Worm (Caenorhabditis elegans) whole organism, L1 larva: ENCODE data around the gene R05G6.9.
A peak's percentile ranks its signal among the peaks of the same experiment; 100 is the strongest.

Source experiments
- C16A3.4 ChIP-seq: fragments of 150-350 bp; optimal IDR thresholded peaks from 2 replicates; lab custom pipeline; 2014; ENCODE audit warnings: missing biosample characterization, missing genetic modification characterization
- F16B12.6 ChIP-seq: fragments of 150-350 bp; optimal IDR thresholded peaks from 2 replicates; lab custom pipeline; 2014; ENCODE audit warnings: missing biosample characterization, missing genetic modification characterization
- Y116A8C.19 ChIP-seq: sonication (generic microtip); optimal IDR thresholded peaks from 2 replicates; lab custom pipeline; 2016; ENCODE audit warnings: missing compliant biosample characterization, missing genetic modification characterization, borderline replicate concordance
- ceh-82 ChIP-seq, 3 experiments: fragments of 150-350 bp in 1 of 3; sonication (generic microtip) in 2 of 3; optimal IDR thresholded peaks; 2 replicates each; lab custom pipeline; 2014 to 2017; ENCODE audit warnings: missing biosample characterization in 3 of 3, missing genetic modification characterization in 3 of 3
- ceh-90 ChIP-seq: sonication (generic microtip); optimal IDR thresholded peaks from 2 replicates; lab custom pipeline; 2016; ENCODE audit warnings: missing genetic modification characterization, missing compliant biosample characterization
- ces-1 ChIP-seq: fragments of 150-350 bp; optimal IDR thresholded peaks from 2 replicates; lab custom pipeline; 2014; ENCODE audit warnings: missing biosample characterization, missing genetic modification reagents, missing genetic modification characterization
- dpl-1 ChIP-seq, 3 experiments: fragments of 150-350 bp in 2 of 3; sonication (generic microtip) in 1 of 3; optimal IDR thresholded peaks; 2 replicates each; lab custom pipeline; 2014 to 2017; ENCODE audit warnings: missing biosample characterization in 3 of 3, missing genetic modification characterization in 3 of 3, missing genetic modification reagents in 3 of 3
- dsc-1 ChIP-seq: sonication (generic microtip); optimal IDR thresholded peaks from 2 replicates; lab custom pipeline; 2016; ENCODE audit warnings: mild to moderate bottlenecking, missing genetic modification characterization, missing compliant biosample characterization
- efl-3 ChIP-seq: fragments of 200-800 bp; sonication (Bioruptor generic); optimal IDR thresholded peaks from 2 replicates; lab custom pipeline; 2018; ENCODE audit warnings: mild to moderate bottlenecking, missing genetic modification characterization, missing compliant biosample characterization
- egl-13 ChIP-seq: sonication (generic microtip); optimal IDR thresholded peaks from 2 replicates; lab custom pipeline; 2016; ENCODE audit warnings: missing genotype, missing genetic modification reagents, missing genetic modification characterization, missing compliant biosample characterization
- egl-27 ChIP-seq, 2 experiments: fragments of 150-350 bp in 1 of 2; sonication (generic microtip); optimal IDR thresholded peaks; 3 replicates each; lab custom pipeline; 2017 to 2018; ENCODE audit warnings: missing biosample characterization in 2 of 2, missing genetic modification characterization in 2 of 2, missing genetic modification reagents in 2 of 2
- elt-2 ChIP-seq: sonication (generic microtip); optimal IDR thresholded peaks from 2 replicates; lab custom pipeline; 2016; ENCODE audit warnings: missing genetic modification characterization, mild to moderate bottlenecking, inconsistent platforms, missing compliant biosample characterization, missing genetic modification reagents
- elt-3 ChIP-seq, 6 experiments: fragments of 150-350 bp in 1 of 6; sonication (generic microtip); optimal IDR thresholded peaks; 2 replicates each; lab custom pipeline; 2017 to 2018; ENCODE audit warnings: missing biosample characterization in 6 of 6, missing genetic modification characterization in 6 of 6, inconsistent platforms in 1 of 6
- fkh-10 ChIP-seq: sonication (generic microtip); optimal IDR thresholded peaks from 2 replicates; lab custom pipeline; 2017; ENCODE audit warnings: missing biosample characterization, missing genetic modification reagents, missing genetic modification characterization
- fkh-8 ChIP-seq: sonication (generic microtip); optimal IDR thresholded peaks from 2 replicates; lab custom pipeline; 2016; ENCODE audit warnings: mild to moderate bottlenecking, missing genetic modification characterization, missing compliant biosample characterization
- hlh-4 ChIP-seq: sonication (generic microtip); optimal IDR thresholded peaks from 2 replicates; lab custom pipeline; 2016; ENCODE audit warnings: mild to moderate bottlenecking, missing genetic modification characterization, missing compliant biosample characterization
- isw-1 ChIP-seq: fragments of 200-800 bp; sonication (Bioruptor generic); IDR thresholded peaks from 2 replicates; pipeline ENCODE4 v1.3.6; 2022; ENCODE audit warnings: missing genetic modification characterization, missing compliant biosample characterization
- jun-1 ChIP-seq: fragments of 150-350 bp; optimal IDR thresholded peaks from 2 replicates; lab custom pipeline; 2014; ENCODE audit warnings: missing biosample characterization, missing genetic modification reagents, missing genetic modification characterization
- lin-13 ChIP-seq: fragments of 150-350 bp; optimal IDR thresholded peaks from 2 replicates; lab custom pipeline; 2014; ENCODE audit warnings: missing biosample characterization, missing genetic modification reagents, missing genetic modification characterization
- lin-14 ChIP-seq: fragments of 200-800 bp; sonication (Bioruptor generic); optimal IDR thresholded peaks from 2 replicates; lab custom pipeline; 2018; ENCODE audit warnings: mild to moderate bottlenecking, missing genetic modification characterization, moderate library complexity, missing compliant biosample characterization
- lin-15B ChIP-seq: fragments of 150-350 bp; sonication (generic microtip); optimal IDR thresholded peaks from 3 replicates; lab custom pipeline; 2014; ENCODE audit warnings: missing biosample characterization, missing genetic modification characterization
- lin-39 ChIP-seq: fragments of 150-350 bp; optimal IDR thresholded peaks from 2 replicates; lab custom pipeline; 2014; ENCODE audit warnings: missing biosample characterization, missing genetic modification reagents, missing genetic modification characterization
- lir-3 ChIP-seq: sonication (generic microtip); optimal IDR thresholded peaks from 2 replicates; lab custom pipeline; 2016; ENCODE audit warnings: mild to moderate bottlenecking, missing genetic modification characterization, moderate library complexity, missing compliant biosample characterization; ENCODE audit not compliant: poor library complexity
- lsy-2 ChIP-seq, 2 experiments: fragments of 150-350 bp; optimal IDR thresholded peaks; 2 replicates each; lab custom pipeline; 2014; ENCODE audit warnings: missing biosample characterization in 2 of 2, missing genetic modification characterization in 2 of 2
- mab-9 ChIP-seq: fragments of 200-800 bp; sonication (Bioruptor generic); IDR thresholded peaks from 2 replicates; pipeline ENCODE4 v1.3.6; 2022; ENCODE audit warnings: missing genetic modification reagents, missing genetic modification characterization, missing compliant biosample characterization
- mdl-1 ChIP-seq, 2 experiments: fragments of 150-350 bp; optimal IDR thresholded peaks; 2 replicates each; lab custom pipeline; 2014 to 2017; ENCODE audit warnings: missing biosample characterization in 2 of 2, missing genetic modification characterization in 2 of 2, inconsistent platforms in 1 of 2
- mep-1 ChIP-seq: fragments of 150-350 bp; optimal IDR thresholded peaks from 2 replicates; lab custom pipeline; 2014; ENCODE audit warnings: missing biosample characterization, missing genetic modification characterization
- nhr-11 ChIP-seq: fragments of 150-350 bp; optimal IDR thresholded peaks from 2 replicates; lab custom pipeline; 2014; ENCODE audit warnings: missing biosample characterization, missing genetic modification characterization
- nhr-19 ChIP-seq: fragments of 200-800 bp; sonication (Bioruptor generic); conservative IDR thresholded peaks from 2 replicates; pipeline ENCODE4 v1.3.6; 2022; ENCODE audit warnings: missing genetic modification characterization, missing compliant biosample characterization
- nhr-20 ChIP-seq: sonication (generic microtip); optimal IDR thresholded peaks from 2 replicates; lab custom pipeline; 2016; ENCODE audit warnings: mild to moderate bottlenecking, missing genetic modification characterization, missing compliant biosample characterization
- nhr-28 ChIP-seq: fragments of 150-350 bp; optimal IDR thresholded peaks from 2 replicates; lab custom pipeline; 2014; ENCODE audit warnings: missing biosample characterization, missing genetic modification characterization
- nhr-71 ChIP-seq: sonication (generic microtip); optimal IDR thresholded peaks from 2 replicates; lab custom pipeline; 2016; ENCODE audit warnings: mild to moderate bottlenecking, missing genetic modification characterization, moderate library complexity, missing compliant biosample characterization
- nhr-84 ChIP-seq: sonication (generic microtip); optimal IDR thresholded peaks from 2 replicates; lab custom pipeline; 2017; ENCODE audit warnings: missing biosample characterization, missing genetic modification characterization
- pag-3 ChIP-seq: sonication (generic microtip); optimal IDR thresholded peaks from 2 replicates; lab custom pipeline; 2017; ENCODE audit warnings: missing genetic modification characterization, mild to moderate bottlenecking, missing compliant biosample characterization, antibody characterized with exemption, borderline replicate concordance; ENCODE audit not compliant: insufficient read depth
- pax-3 ChIP-seq: fragments of 200-800 bp; sonication (Bioruptor generic); optimal IDR thresholded peaks from 2 replicates; lab custom pipeline; 2018; ENCODE audit warnings: mild to moderate bottlenecking, missing genetic modification characterization, moderate library complexity, missing compliant biosample characterization
- rnt-1 ChIP-seq: sonication (generic microtip); optimal IDR thresholded peaks from 2 replicates; lab custom pipeline; 2016; ENCODE audit warnings: mild to moderate bottlenecking, missing genetic modification characterization, moderate library complexity, missing compliant biosample characterization
- skn-1 ChIP-seq: fragments of 150-350 bp; optimal IDR thresholded peaks from 2 replicates; lab custom pipeline; 2014; ENCODE audit warnings: missing biosample characterization, missing genetic modification characterization
- snpc-4 ChIP-seq: fragments of 150-350 bp; optimal IDR thresholded peaks from 2 replicates; lab custom pipeline; 2014; ENCODE audit warnings: missing biosample characterization, missing genetic modification characterization
- sox-4 ChIP-seq: sonication (generic microtip); optimal IDR thresholded peaks from 2 replicates; lab custom pipeline; 2016; ENCODE audit warnings: missing genetic modification characterization, missing compliant biosample characterization
- sptf-1 ChIP-seq: fragments of 150-350 bp; optimal IDR thresholded peaks from 2 replicates; lab custom pipeline; 2014; ENCODE audit warnings: missing biosample characterization, missing genetic modification characterization
- swsn-7 ChIP-seq: sonication (generic microtip); optimal IDR thresholded peaks from 2 replicates; lab custom pipeline; 2016; ENCODE audit warnings: missing genetic modification characterization, missing compliant biosample characterization
- unc-30 ChIP-seq: sonication (generic microtip); optimal IDR thresholded peaks from 2 replicates; lab custom pipeline; 2017; ENCODE audit warnings: missing biosample characterization, missing genetic modification characterization
- unc-62 ChIP-seq: fragments of 150-350 bp; optimal IDR thresholded peaks from 2 replicates; lab custom pipeline; 2014; ENCODE audit warnings: missing biosample characterization, missing genetic modification reagents, missing genetic modification characterization
- unc-98 ChIP-seq: fragments of 200-800 bp; sonication (Bioruptor generic); IDR thresholded peaks from 2 replicates; pipeline ENCODE4 v1.3.6; 2022; ENCODE audit warnings: missing genetic modification characterization, missing compliant biosample characterization
- vab-15 ChIP-seq: sonication (generic microtip); optimal IDR thresholded peaks from 2 replicates; lab custom pipeline; 2017; ENCODE audit warnings: missing genotype, mild to moderate bottlenecking, missing genetic modification characterization, missing compliant biosample characterization
- xbp-1 ChIP-seq: sonication (generic microtip); optimal IDR thresholded peaks from 2 replicates; lab custom pipeline; 2016; ENCODE audit warnings: missing genetic modification characterization, missing compliant biosample characterization
- zag-1 ChIP-seq: fragments of 150-350 bp; optimal IDR thresholded peaks from 2 replicates; lab custom pipeline; 2014; ENCODE audit warnings: missing biosample characterization, missing genetic modification characterization
- zip-4 ChIP-seq: fragments of 200-800 bp; sonication (Bioruptor generic); optimal IDR thresholded peaks from 2 replicates; lab custom pipeline; 2018; ENCODE audit warnings: mild to moderate bottlenecking, missing genetic modification characterization, moderate library complexity, missing compliant biosample characterization
- ztf-11 ChIP-seq, 2 experiments: sonication (generic microtip); optimal IDR thresholded peaks; 2 replicates each; lab custom pipeline; 2016 to 2017; ENCODE audit warnings: missing genetic modification characterization in 2 of 2, missing biosample characterization in 1 of 2, missing compliant biosample characterization in 1 of 2

The R05G6.9 gene

DNA sequence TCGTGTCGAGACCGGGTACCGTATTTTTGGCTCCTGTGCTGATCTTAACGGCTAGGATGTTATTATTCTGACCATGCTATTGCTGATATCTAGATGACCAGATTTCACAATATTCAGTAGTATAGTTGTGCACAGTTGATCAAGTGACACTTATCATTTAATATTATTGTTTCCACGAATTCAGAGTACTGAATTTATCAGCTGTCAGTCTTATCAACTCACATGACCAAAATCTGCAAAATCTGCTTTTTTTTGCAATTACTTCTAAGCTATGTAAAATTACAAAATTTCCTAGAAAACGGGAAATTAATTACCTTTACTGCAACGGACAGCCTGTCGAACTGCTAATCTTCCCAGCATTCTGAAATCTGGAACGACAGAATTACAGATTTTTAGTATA, 34.4 kb upstream of the R05G6.9 start, which contains the start of gene pam-1:
pam-1 (minus strand) TSS at position 368 of the 400 bp plus-strand sequence.
- TF ChIP-seq efl-3: no peak
- no peak for TF ChIP-seq lsy-2 (tag; optimal IDR thresholded peaks at IDR 0.05; lab: Kevin White, UChicago)
- TF ChIP-seq hlh-4: peak; percentile 87
- TF ChIP-seq nhr-11 (tag; lab: Kevin White, UChicago): no peak
- TF ChIP-seq vab-15 (tag; lab: Kevin White, UChicago): no peak
- TF ChIP-seq nhr-20 (tag; lab: Kevin White, UChicago): no peak
- TF ChIP-seq nhr-71 (tag; lab: Kevin White, UChicago): peak; percentile 23
- no peak for TF ChIP-seq nhr-84 (tag; lab: Kevin White, UChicago)
- TF ChIP-seq snpc-4 (tag; lab: Kevin White, UChicago): no peak
- no peak for TF ChIP-seq lin-14 (GFP tag; lab: Kevin White, UChicago)
- TF ChIP-seq elt-2 (tag; lab: Kevin White, UChicago): no peak

DNA sequence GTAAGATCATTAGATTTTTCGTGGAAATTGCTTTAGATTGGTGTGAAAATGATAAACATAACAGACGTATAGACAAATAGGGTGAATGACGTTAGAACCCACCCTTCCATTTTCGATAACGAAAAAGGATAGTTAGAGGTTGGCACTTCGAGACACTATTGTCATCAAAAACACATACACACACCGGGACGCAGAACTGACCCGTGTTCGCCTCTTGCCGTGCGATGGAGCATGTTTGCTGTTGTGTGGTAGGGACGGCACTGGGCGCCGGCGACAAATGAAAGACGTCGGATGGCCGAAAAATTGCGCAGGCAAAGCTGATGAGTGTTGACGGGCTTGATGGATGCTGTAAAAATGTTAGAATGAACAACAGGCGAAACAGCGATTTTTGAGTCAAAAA, 33.8 kb upstream of the R05G6.9 start:
- TF ChIP-seq hlh-4: no peak
- no peak for TF ChIP-seq isw-1
- no peak for TF ChIP-seq snpc-4 (tag; lab: Kevin White, UChicago)
- peak in 2 of 3 experiments; percentile 25 to 32 for TF ChIP-seq dpl-1 (GFP tag; optimal IDR thresholded peaks at IDR 0.05; lab: Kevin White, UChicago)
- TF ChIP-seq unc-98 (GFP tag; lab: Robert Waterston, UW): no peak
- no peak for TF ChIP-seq pax-3 (tag; lab: Kevin White, UChicago)
- no peak for TF ChIP-seq lin-39 (tag; lab: Kevin White, UChicago)
- TF ChIP-seq nhr-19 (GFP tag; lab: Robert Waterston, UW): no peak
- TF ChIP-seq elt-3 (tag; optimal IDR thresholded peaks at IDR 0.05; lab: Kevin White, UChicago): no peak
- TF ChIP-seq mdl-1 (tag; optimal IDR thresholded peaks at IDR 0.05; lab: Kevin White, UChicago): peak in 1 of 2 experiments; percentile 29
- no peak for TF ChIP-seq unc-62 (GFP tag; lab: Kevin White, UChicago)
- no peak for TF ChIP-seq ztf-11 (tag; optimal IDR thresholded peaks at IDR 0.05; lab: Kevin White, UChicago)
- no peak for TF ChIP-seq egl-27 (tag; optimal IDR thresholded peaks at IDR 0.05; lab: Kevin White, UChicago)
- TF ChIP-seq sox-4: no peak
- no peak for TF ChIP-seq nhr-28 (tag; lab: Kevin White, UChicago)
- no peak for TF ChIP-seq zip-4 (GFP tag; lab: Kevin White, UChicago)
- TF ChIP-seq rnt-1: peak; percentile 34
- TF ChIP-seq ceh-90: no peak
- peak in 1 of 2 experiments; percentile 31 for TF ChIP-seq lsy-2 (tag; optimal IDR thresholded peaks at IDR 0.05; lab: Kevin White, UChicago)
- no peak for TF ChIP-seq egl-13 (tag; lab: Kevin White, UChicago)
- peak; percentile 89 for TF ChIP-seq skn-1 (tag; lab: Kevin White, UChicago)
- TF ChIP-seq fkh-8 (tag; lab: Kevin White, UChicago): no peak
- peak; percentile 0 for TF ChIP-seq nhr-71 (tag; lab: Kevin White, UChicago)
- TF ChIP-seq pag-3: no peak
- TF ChIP-seq mep-1 (tag; lab: Kevin White, UChicago): no peak
- TF ChIP-seq unc-30 (tag; lab: Kevin White, UChicago): no peak
- TF ChIP-seq mab-9 (GFP tag; lab: Robert Waterston, UW): no peak
- peak; percentile 20 for TF ChIP-seq lin-15B (tag; lab: Kevin White, UChicago)
- TF ChIP-seq dsc-1 (tag; lab: Kevin White, UChicago): no peak
- TF ChIP-seq jun-1 (tag; lab: Kevin White, UChicago): no peak
- TF ChIP-seq zag-1 (tag; lab: Kevin White, UChicago): no peak
- TF ChIP-seq ceh-82 (tag; optimal IDR thresholded peaks at IDR 0.05; lab: Kevin White, UChicago): peak in 1 of 3 experiments; percentile 36
- TF ChIP-seq C16A3.4 (tag; lab: Kevin White, UChicago): peak; percentile 47
- no peak for TF ChIP-seq lin-13 (GFP tag; lab: Kevin White, UChicago)
- TF ChIP-seq sptf-1 (tag; lab: Kevin White, UChicago): no peak
- TF ChIP-seq xbp-1 (tag; lab: Kevin White, UChicago): no peak
- peak; percentile 29 for TF ChIP-seq F16B12.6
- TF ChIP-seq efl-3: no peak
- no peak for TF ChIP-seq ces-1 (GFP tag; lab: Kevin White, UChicago)
- TF ChIP-seq Y116A8C.19 (tag; lab: Kevin White, UChicago): no peak
- no peak for TF ChIP-seq swsn-7 (tag; lab: Kevin White, UChicago)
- no peak for TF ChIP-seq lir-3
- no peak for TF ChIP-seq fkh-10 (GFP tag; lab: Kevin White, UChicago)
- TF ChIP-seq vab-15 (tag; lab: Kevin White, UChicago): no peak
